Worm (Caenorhabditis elegans) whole organism, L4 larva: ENCODE measurements around the gene egrh-2.
A peak's percentile ranks its signal among the peaks of the same experiment; 100 is the strongest.

Experiments used
- D1046.2 ChIP-seq: fragments of 200-800 bp; sonication (Bioruptor generic); IDR thresholded peaks from 2 replicates; pipeline ENCODE4 v1.3.6; 2022; ENCODE audit warnings: missing genetic modification characterization, missing compliant biosample characterization
- F10B5.3 ChIP-seq: sonication (generic microtip); optimal IDR thresholded peaks from 2 replicates; lab custom pipeline; 2016; ENCODE audit warnings: mild to moderate bottlenecking, missing genetic modification characterization, missing compliant biosample characterization
- F26F4.8 ChIP-seq: fragments of 200-800 bp; sonication (Bioruptor generic); conservative IDR thresholded peaks from 2 replicates; pipeline ENCODE4 v1.3.6; 2022; ENCODE audit warnings: missing genetic modification characterization, missing compliant biosample characterization
- F37D6.2 ChIP-seq: sonication (generic microtip); optimal IDR thresholded peaks from 2 replicates; lab custom pipeline; 2016; ENCODE audit warnings: mild to moderate bottlenecking, missing genetic modification characterization, missing compliant biosample characterization
- F44E2.7 ChIP-seq: fragments of 200-800 bp; sonication (Bioruptor generic); IDR thresholded peaks from 2 replicates; pipeline ENCODE4 v2.1.2; 2022; ENCODE audit warnings: missing genetic modification characterization, missing compliant biosample characterization
- R02D3.7 ChIP-seq: fragments of 150-350 bp; sonication (generic microtip); optimal IDR thresholded peaks from 3 replicates; lab custom pipeline; 2014; ENCODE audit warnings: missing biosample characterization, missing genetic modification characterization
- T26A8.4 ChIP-seq: fragments of 200-800 bp; sonication (Bioruptor generic); IDR thresholded peaks from 2 replicates; pipeline ENCODE4 v1.3.6; 2022; ENCODE audit warnings: missing genetic modification characterization, missing compliant biosample characterization
- Y105C5A.15 ChIP-seq: fragments of 200-800 bp; sonication (Bioruptor generic); IDR thresholded peaks from 2 replicates; pipeline ENCODE4 v1.3.6; 2022; ENCODE audit warnings: missing genetic modification characterization, missing compliant biosample characterization
- aha-1 ChIP-seq: fragments of 150-350 bp; peaks from one replicate; lab custom pipeline; 2014; ENCODE audit warnings: missing biosample characterization, missing genetic modification characterization
- arid-1 ChIP-seq: fragments of 200-800 bp; sonication (Bioruptor generic); conservative IDR thresholded peaks from 2 replicates; pipeline ENCODE4 v1.3.6; 2022; ENCODE audit warnings: missing genetic modification reagents, missing genetic modification characterization, missing compliant biosample characterization
- ceh-28 ChIP-seq: fragments of 150-350 bp; optimal IDR thresholded peaks from 2 replicates; lab custom pipeline; 2014; ENCODE audit warnings: missing biosample characterization, missing genetic modification reagents, missing genetic modification characterization
- ceh-44 ChIP-seq: fragments of 200-800 bp; sonication (Bioruptor generic); IDR thresholded peaks from 2 replicates; pipeline ENCODE4 v1.3.6; 2022; ENCODE audit warnings: missing genetic modification reagents, missing genetic modification characterization, missing compliant biosample characterization
- ctbp-1 ChIP-seq: fragments of 200-800 bp; sonication (Bioruptor generic); IDR thresholded peaks from 2 replicates; pipeline ENCODE4 v1.3.6; 2022; ENCODE audit warnings: missing genetic modification reagents, missing genetic modification characterization, missing compliant biosample characterization
- dmd-6 ChIP-seq: fragments of 200-800 bp; sonication (Bioruptor generic); IDR thresholded peaks from 2 replicates; pipeline ENCODE4 v1.3.6; 2022; ENCODE audit warnings: missing genetic modification reagents, missing genetic modification characterization, missing compliant biosample characterization
- dpl-1 ChIP-seq: fragments of 150-350 bp; optimal IDR thresholded peaks from 2 replicates; lab custom pipeline; 2014; ENCODE audit warnings: missing biosample characterization, missing genetic modification reagents, missing genetic modification characterization
- dve-1 ChIP-seq: sonication (generic microtip); optimal IDR thresholded peaks from 2 replicates; lab custom pipeline; 2017; ENCODE audit warnings: antibody characterized with exemption, mild to moderate bottlenecking, missing genetic modification characterization, missing compliant biosample characterization; ENCODE audit not compliant: insufficient read depth
- fkh-10 ChIP-seq: fragments of 150-350 bp; optimal IDR thresholded peaks from 2 replicates; lab custom pipeline; 2014; ENCODE audit warnings: missing biosample characterization, missing genetic modification reagents, missing genetic modification characterization
- fos-1 ChIP-seq: fragments of 150-350 bp; optimal IDR thresholded peaks from 2 replicates; lab custom pipeline; 2014; ENCODE audit warnings: missing biosample characterization, missing genetic modification characterization
- hlh-11 ChIP-seq: fragments of 200-800 bp; sonication (Bioruptor generic); optimal IDR thresholded peaks from 2 replicates; lab custom pipeline; 2018; ENCODE audit warnings: mild to moderate bottlenecking, missing genetic modification characterization, missing compliant biosample characterization
- hmg-1.1 ChIP-seq: fragments of 200-800 bp; sonication (Bioruptor generic); IDR thresholded peaks from 2 replicates; pipeline ENCODE4 v1.3.6; 2022; ENCODE audit warnings: missing genetic modification reagents, missing genetic modification characterization, missing compliant biosample characterization
- lim-7 ChIP-seq: fragments of 200-800 bp; sonication (Bioruptor generic); IDR thresholded peaks from 2 replicates; pipeline ENCODE4 v1.3.6; 2022; ENCODE audit warnings: missing genetic modification characterization, missing compliant biosample characterization
- lin-13 ChIP-seq: fragments of 150-350 bp; optimal IDR thresholded peaks from 2 replicates; lab custom pipeline; 2014; ENCODE audit warnings: missing biosample characterization, missing genetic modification reagents, missing genetic modification characterization
- lin-29 ChIP-seq: fragments of 200-800 bp; sonication (Bioruptor generic); IDR thresholded peaks from 2 replicates; pipeline ENCODE4 v1.3.6; 2022; ENCODE audit warnings: missing genetic modification reagents, missing genetic modification characterization, missing compliant biosample characterization
- lin-38 ChIP-seq: fragments of 200-800 bp; sonication (Bioruptor generic); IDR thresholded peaks from 2 replicates; pipeline ENCODE4 v1.3.6; 2022; ENCODE audit warnings: missing genetic modification reagents, missing genetic modification characterization, missing compliant biosample characterization
- lsy-2 ChIP-seq, 2 experiments: fragments of 150-350 bp in 1 of 2; sonication (generic microtip) in 1 of 2; optimal IDR thresholded peaks; 2 replicates each; lab custom pipeline; 2014 to 2017; ENCODE audit warnings: missing biosample characterization in 2 of 2, missing genetic modification characterization in 2 of 2
- mep-1 ChIP-seq: fragments of 150-350 bp; sonication (generic microtip); optimal IDR thresholded peaks from 3 replicates; lab custom pipeline; 2014; ENCODE audit warnings: missing biosample characterization, missing genetic modification characterization
- mes-2 ChIP-seq: sonication (generic microtip); optimal IDR thresholded peaks from 2 replicates; lab custom pipeline; 2016; ENCODE audit warnings: missing genotype, mild to moderate bottlenecking, missing genetic modification characterization, missing compliant biosample characterization; ENCODE audit not compliant: poor library complexity, severe bottlenecking
- mxl-2 ChIP-seq: fragments of 200-800 bp; sonication (Bioruptor generic); conservative IDR thresholded peaks from 2 replicates; pipeline ENCODE4 v1.3.6; 2022; ENCODE audit warnings: missing genetic modification reagents, missing genetic modification characterization, missing compliant biosample characterization
- nhr-102 ChIP-seq: sonication (generic microtip); optimal IDR thresholded peaks from 2 replicates; lab custom pipeline; 2016; ENCODE audit warnings: mild to moderate bottlenecking, missing genetic modification characterization, moderate library complexity, missing compliant biosample characterization
- nhr-111 ChIP-seq: fragments of 200-800 bp; sonication (Bioruptor generic); optimal IDR thresholded peaks from 2 replicates; lab custom pipeline; 2018; ENCODE audit warnings: mild to moderate bottlenecking, missing genetic modification characterization, missing compliant biosample characterization
- nhr-42 ChIP-seq: fragments of 200-800 bp; sonication (Bioruptor generic); IDR thresholded peaks from 2 replicates; pipeline ENCODE4 v1.3.6; 2022; ENCODE audit warnings: missing genetic modification characterization, missing compliant biosample characterization
- pha-4 ChIP-seq, 2 experiments: fragments of 150-350 bp in 1 of 2; fragments of 200-800 bp in 1 of 2; sonication (Bioruptor generic) in 1 of 2; IDR thresholded peaks in 1 of 2; optimal IDR thresholded peaks in 1 of 2; 2 replicates each; pipeline versions ENCODE4 v1.3.6 to Lab custom; 2014 to 2022; ENCODE audit warnings: missing genetic modification characterization in 2 of 2, missing genetic modification reagents in 2 of 2, missing biosample characterization in 1 of 2, missing compliant biosample characterization in 1 of 2
- rbr-2 ChIP-seq: sonication (generic microtip); optimal IDR thresholded peaks from 2 replicates; lab custom pipeline; 2016; ENCODE audit warnings: missing genotype, missing genetic modification characterization, missing compliant biosample characterization
- set-16 ChIP-seq: fragments of 200-800 bp; sonication (Bioruptor generic); IDR thresholded peaks from 2 replicates; pipeline ENCODE4 v1.3.6; 2022; ENCODE audit warnings: missing genetic modification reagents, missing genetic modification characterization, missing compliant biosample characterization
- snpc-1.2 ChIP-seq: fragments of 200-800 bp; sonication (Bioruptor generic); IDR thresholded peaks from 2 replicates; pipeline ENCODE4 v1.3.6; 2022; ENCODE audit warnings: missing genetic modification reagents, missing genetic modification characterization, missing compliant biosample characterization
- snpc-4 ChIP-seq: fragments of 150-350 bp; optimal IDR thresholded peaks from 2 replicates; lab custom pipeline; 2014; ENCODE audit warnings: missing biosample characterization, missing genetic modification characterization
- spr-1 ChIP-seq: sonication (generic microtip); optimal IDR thresholded peaks from 2 replicates; lab custom pipeline; 2016; ENCODE audit warnings: mild to moderate bottlenecking, missing genetic modification characterization, missing compliant biosample characterization
- tra-1 ChIP-seq: fragments of 200-800 bp; sonication (Bioruptor generic); IDR thresholded peaks from 2 replicates; pipeline ENCODE4 v1.3.6; 2022; ENCODE audit warnings: missing genetic modification reagents, missing genetic modification characterization, missing compliant biosample characterization
- unc-130 ChIP-seq: sonication (generic microtip); optimal IDR thresholded peaks from 2 replicates; lab custom pipeline; 2016; ENCODE audit warnings: missing genetic modification reagents, missing genetic modification characterization, missing compliant biosample characterization
- vab-7 ChIP-seq: fragments of 200-800 bp; sonication (Bioruptor generic); IDR thresholded peaks from 2 replicates; pipeline ENCODE4 v1.3.6; 2022; ENCODE audit warnings: missing genetic modification reagents, missing genetic modification characterization, missing compliant biosample characterization
- zfp-3 ChIP-seq: fragments of 200-800 bp; sonication (Bioruptor generic); conservative IDR thresholded peaks from 2 replicates; pipeline ENCODE4 v1.3.6; 2022; ENCODE audit warnings: missing genetic modification reagents, missing genetic modification characterization, missing compliant biosample characterization
- zip-11 ChIP-seq: fragments of 200-800 bp; sonication (Bioruptor generic); IDR thresholded peaks from 2 replicates; pipeline ENCODE4 v1.3.6; 2022; ENCODE audit warnings: missing genetic modification characterization, missing compliant biosample characterization

Gene egrh-2

ce11 chrIV:998914-999313, 8.7 kb upstream of the egrh-2 start, which contains the start of gene Y55F3AM.5:
Gene Y55F3AM.5 (plus strand): TSS chrIV:999214.
- peak; percentile 17 for TF ChIP-seq aha-1 (tag; lab: Kevin White, UChicago)
- TF ChIP-seq Y105C5A.15 (GFP tag; lab: Robert Waterston, UW): no peak
- no peak for TF ChIP-seq F37D6.2 (tag; lab: Kevin White, UChicago)
- TF ChIP-seq, all 104 proteins: peak for 1

DNA sequence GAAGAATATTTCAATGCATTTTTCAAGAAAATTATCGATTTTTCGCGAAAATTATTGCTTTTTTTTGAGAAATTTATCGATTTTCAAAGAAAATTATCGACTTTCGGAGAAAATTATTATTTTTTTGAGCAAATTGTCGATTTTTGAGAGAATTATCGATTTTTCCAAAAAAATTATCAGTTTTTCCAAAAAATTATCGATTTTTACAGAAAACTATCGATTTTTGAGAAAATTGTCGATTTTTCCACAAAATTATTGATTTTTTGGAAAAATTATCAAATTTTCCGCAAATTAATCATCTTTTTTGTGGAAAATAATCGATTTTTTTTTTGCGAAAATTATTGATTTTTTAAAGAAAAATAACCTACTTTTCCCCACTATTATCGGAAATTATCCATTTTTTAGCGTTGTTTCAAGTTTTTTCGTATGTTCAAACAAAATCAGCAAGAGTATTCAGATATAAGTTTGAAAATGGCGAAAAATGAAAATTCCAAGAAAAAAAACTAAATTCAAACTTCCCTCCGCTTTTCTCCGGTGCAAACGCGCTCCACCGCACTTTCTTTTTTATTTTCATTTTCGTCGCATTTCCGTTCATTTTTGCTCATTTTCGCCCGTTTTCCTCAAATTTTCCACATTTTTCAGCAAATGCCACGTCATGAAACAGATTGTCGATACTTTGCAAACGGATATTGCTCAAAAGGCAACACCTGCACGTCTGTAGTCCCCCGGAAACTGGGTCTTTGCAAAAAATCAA, 1.6 kb upstream of the egrh-2 start, which contains the start of gene lep-2:
Gene lep-2 (plus strand): TSS at position 637 of the 754 bp plus-strand sequence.
- TF ChIP-seq lin-38: peak; percentile 97
- peak; percentile 87 for TF ChIP-seq ceh-28
- TF ChIP-seq Y105C5A.15 (GFP tag; lab: Robert Waterston, UW): 0 out of 2 replicates have a peak, but pooled peaks have one; percentile 1
- TF ChIP-seq hmg-1.1 (GFP tag; lab: Robert Waterston, UW): 0 out of 2 replicates have a peak, but pooled peaks have one; percentile 26
- peak in 1 of 2 experiments; percentile 30 for TF ChIP-seq lsy-2 (tag; optimal IDR thresholded peaks at IDR 0.05; lab: Kevin White, UChicago)
- no peak for TF ChIP-seq tra-1 (GFP tag; lab: Robert Waterston, UW)
- TF ChIP-seq fos-1 (tag; lab: Kevin White, UChicago): no peak
- no peak for TF ChIP-seq F37D6.2 (tag; lab: Kevin White, UChicago)
- TF ChIP-seq rbr-2: peak; percentile 2
- TF ChIP-seq dpl-1: peak; percentile 86
- TF ChIP-seq, all 104 proteins: peak for 7

DNA sequence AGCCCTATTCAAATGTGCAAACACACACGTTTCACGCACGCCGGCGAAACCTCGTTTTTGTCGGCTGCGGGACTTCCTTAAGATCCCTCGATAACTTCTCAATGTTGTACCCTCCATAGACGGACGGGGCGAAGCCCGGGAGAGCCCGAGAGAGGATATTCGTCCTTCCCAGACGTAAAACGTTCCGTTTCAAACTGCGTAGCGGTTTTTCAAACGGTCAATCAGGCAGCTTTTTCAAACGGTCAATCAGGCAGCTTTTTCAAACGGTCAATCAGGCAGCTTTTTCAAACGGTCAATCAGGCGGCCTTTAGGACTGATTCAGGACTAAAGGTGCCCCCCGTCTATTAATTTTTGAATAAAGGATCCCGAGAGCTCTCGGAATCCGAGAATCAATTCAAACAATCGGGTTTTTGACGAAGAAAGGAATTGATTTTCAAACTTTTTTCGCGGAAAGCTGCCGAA, 960 bp upstream of the egrh-2 start:
- TF ChIP-seq dve-1 (tag; lab: Kevin White, UChicago) (peak; percentile 35), ceh-44 (GFP tag; lab: Robert Waterston, UW) (0 out of 2 replicates have a peak, but pooled peaks have one; percentile 3), lin-29 (GFP tag; lab: Robert Waterston, UW) (no peak), snpc-4 (peak; percentile 79), vab-7 (GFP tag; lab: Robert Waterston, UW) (no peak), lsy-2 (tag; optimal IDR thresholded peaks at IDR 0.05; lab: Kevin White, UChicago) (peak in 1 of 2 experiments; percentile 20), Y105C5A.15 (GFP tag; lab: Robert Waterston, UW) (0 out of 2 replicates have a peak, but pooled peaks have one; percentile 23), mes-2 (tag; lab: Kevin White, UChicago) (peak; percentile 32), zfp-3 (GFP tag; lab: Robert Waterston, UW) (peak; percentile 49; the same call in 1 of the 2 replicates), dmd-6 (GFP tag; lab: Robert Waterston, UW) (no peak), nhr-102 (tag; lab: Kevin White, UChicago) (peak; percentile 47), T26A8.4 (GFP tag; lab: Robert Waterston, UW) (peak; percentile 85), unc-130 (GFP tag; lab: Kevin White, UChicago) (peak; percentile 86), lim-7 (GFP tag; lab: Robert Waterston, UW) (0 out of 2 replicates have a peak, but pooled peaks have one; percentile 69), aha-1 (tag; lab: Kevin White, UChicago) (peak; percentile 96), hlh-11 (tag; lab: Kevin White, UChicago) (peak; percentile 29), R02D3.7 (tag; lab: Kevin White, UChicago) (peak; percentile 25), arid-1 (GFP tag; lab: Robert Waterston, UW) (peak; percentile 76), spr-1 (tag; lab: Kevin White, UChicago) (peak; percentile 51), F44E2.7 (GFP tag; lab: Robert Waterston, UW) (0 out of 2 replicates have a peak, but pooled peaks have one; percentile 75), pha-4 (GFP tag; IDR thresholded peaks at IDR 0.05; lab: Robert Waterston, UW) (0 out of 2 replicates have a peak, but pooled peaks have one; percentile 45), pha-4 (tag; optimal IDR thresholded peaks at IDR 0.05; lab: Kevin White, UChicago) (no peak), nhr-111 (GFP tag; lab: Kevin White, UChicago) (peak; percentile 52), set-16 (GFP tag; lab: Robert Waterston, UW) (peak; percentile 18; the same call in 1 of the 2 replicates), lin-13 (GFP tag; lab: Kevin White, UChicago) (peak; percentile 41), F10B5.3 (tag; lab: Kevin White, UChicago) (peak; percentile 37), nhr-42 (GFP tag; lab: Robert Waterston, UW) (0 out of 2 replicates have a peak, but pooled peaks have one; percentile 23), F26F4.8 (peak; percentile 71; the same call in 1 of the 2 replicates), D1046.2 (GFP tag; lab: Robert Waterston, UW) (no peak), tra-1 (GFP tag; lab: Robert Waterston, UW) (no peak), zip-11 (GFP tag; lab: Robert Waterston, UW) (no peak), fkh-10 (GFP tag; lab: Kevin White, UChicago) (no peak), snpc-1.2 (GFP tag; lab: Robert Waterston, UW) (peak; percentile 74), mxl-2 (GFP tag; lab: Robert Waterston, UW) (no peak), ctbp-1 (GFP tag; lab: Robert Waterston, UW) (peak; percentile 41; the same call in 1 of the 2 replicates), mep-1 (tag; lab: Kevin White, UChicago) (peak; percentile 36)
